Fruit fly (Drosophila melanogaster) whole organism, embryonic: ENCODE data around the gene Gdh.

ENCODE experiments used
- Abd-B ChIP-seq: fragments of 200-800 bp; sonication (Bioruptor generic); optimal IDR thresholded peaks from 2 replicates; lab custom pipeline; 2018; ENCODE audit warnings: missing biosample characterization, mild to moderate bottlenecking, missing genetic modification characterization, moderate library complexity
- Blimp-1 ChIP-seq: fragments of 200-800 bp; sonication (Bioruptor generic); optimal IDR thresholded peaks from 3 replicates; lab custom pipeline; 2018; ENCODE audit warnings: missing biosample characterization, missing genetic modification characterization, mild to moderate bottlenecking, moderate library complexity, missing genetic modification reagents
- CG10979 ChIP-seq: fragments of 200-800 bp; sonication (Bioruptor generic); optimal IDR thresholded peaks from 2 replicates; lab custom pipeline; 2018; ENCODE audit warnings: missing biosample characterization, mild to moderate bottlenecking, missing genetic modification characterization, moderate library complexity
- CG11695 ChIP-seq: fragments of 200-800 bp; sonication (Bioruptor generic); IDR thresholded peaks from 3 replicates; pipeline ENCODE4 v1.3.6; 2022; ENCODE audit warnings: missing biosample characterization, missing genetic modification characterization
- CG11696 ChIP-seq: fragments of 200-800 bp; sonication (Bioruptor generic); IDR thresholded peaks from 2 replicates; pipeline ENCODE4 v1.3.6; 2022; ENCODE audit warnings: missing biosample characterization, missing genetic modification characterization
- CG14441 ChIP-seq: fragments of 200-800 bp; sonication (Bioruptor generic); IDR thresholded peaks from 2 replicates; pipeline ENCODE4 v1.3.6; 2022; ENCODE audit warnings: missing biosample characterization, missing genetic modification characterization
- CG15011 ChIP-seq: fragments of 200-800 bp; sonication (Bioruptor generic); optimal IDR thresholded peaks from 3 replicates; lab custom pipeline; 2018; ENCODE audit warnings: missing biosample characterization, mild to moderate bottlenecking, missing genetic modification characterization
- CG2202 ChIP-seq: fragments of 200-800 bp; sonication (Bioruptor generic); optimal IDR thresholded peaks from 2 replicates; lab custom pipeline; 2018; ENCODE audit warnings: missing biosample characterization, mild to moderate bottlenecking, missing genetic modification characterization
- CG4282 ChIP-seq: fragments of 200-800 bp; sonication (Bioruptor generic); optimal IDR thresholded peaks from 2 replicates; lab custom pipeline; 2016; ENCODE audit warnings: missing biosample characterization, missing genetic modification characterization
- CG4617 ChIP-seq: fragments of 200-800 bp; sonication (Bioruptor generic); optimal IDR thresholded peaks from 3 replicates; lab custom pipeline; 2016; ENCODE audit warnings: missing biosample characterization, missing genetic modification characterization, borderline replicate concordance
- CG6791 ChIP-seq: fragments of 200-800 bp; sonication (Bioruptor generic); IDR thresholded peaks from 3 replicates; pipeline ENCODE4 v1.3.6; 2022; ENCODE audit warnings: missing biosample characterization, missing genetic modification characterization; ENCODE audit not compliant: partially characterized antibody
- CG8290 ChIP-seq, 3 experiments: fragments of 200-800 bp; sonication (Bioruptor generic); optimal IDR thresholded peaks; 2 replicates each; lab custom pipeline; 2016 to 2019; ENCODE audit warnings: missing biosample characterization in 3 of 3, missing genetic modification characterization in 3 of 3, mild to moderate bottlenecking in 2 of 3, moderate library complexity in 1 of 3
- CG8944 ChIP-seq: fragments of 200-800 bp; sonication (Bioruptor generic); optimal IDR thresholded peaks from 3 replicates; lab custom pipeline; 2016; ENCODE audit warnings: missing biosample characterization, missing genetic modification characterization
- Dfd ChIP-seq, 2 experiments: fragments of >200 bp; optimal IDR thresholded peaks; 2 replicates each; lab custom pipeline; 2017; ENCODE audit warnings: missing biosample characterization in 2 of 2, missing genetic modification characterization in 2 of 2
- Dip3 ChIP-seq: fragments of 200-800 bp; sonication (Bioruptor generic); optimal IDR thresholded peaks from 3 replicates; lab custom pipeline; 2016; ENCODE audit warnings: missing biosample characterization, missing genetic modification characterization
- Jarid2 ChIP-seq: fragments of 200-800 bp; sonication (Bioruptor generic); optimal IDR thresholded peaks from 3 replicates; lab custom pipeline; 2017; ENCODE audit warnings: mild to moderate bottlenecking, missing biosample characterization, missing genetic modification reagents, missing genetic modification characterization
- Lpt ChIP-seq: fragments of >200 bp; optimal IDR thresholded peaks from 2 replicates; lab custom pipeline; 2018; ENCODE audit warnings: missing biosample characterization, missing genetic modification characterization
- Max ChIP-seq: fragments of 200-800 bp; sonication (Bioruptor generic); optimal IDR thresholded peaks from 2 replicates; lab custom pipeline; 2016; ENCODE audit warnings: missing biosample characterization, mild to moderate bottlenecking, missing genetic modification characterization
- Nf-YA ChIP-seq: fragments of 200-800 bp; sonication (Bioruptor generic); IDR thresholded peaks from 2 replicates; pipeline ENCODE4 v1.3.6; 2022; ENCODE audit warnings: missing biosample characterization, missing genetic modification characterization
- Ptx1 ChIP-seq: fragments of 200-800 bp; sonication (Bioruptor generic); IDR thresholded peaks from 2 replicates; pipeline ENCODE4 v1.3.6; 2022; ENCODE audit warnings: missing biosample characterization, missing genetic modification characterization
- Sry-δ ChIP-seq: fragments of 200-800 bp; sonication (Bioruptor generic); optimal IDR thresholded peaks from 2 replicates; lab custom pipeline; 2016; ENCODE audit warnings: missing biosample characterization, missing genetic modification characterization
- Tbp ChIP-seq: fragments of >200 bp; optimal IDR thresholded peaks from 2 replicates; lab custom pipeline; 2018; ENCODE audit warnings: missing biosample characterization, missing genetic modification characterization
- Usf ChIP-seq: fragments of 200-800 bp; sonication (Bioruptor generic); optimal IDR thresholded peaks from 2 replicates; lab custom pipeline; 2017; ENCODE audit warnings: missing genotype, missing biosample characterization, missing genetic modification characterization
- amos ChIP-seq: fragments of 200-800 bp; sonication (Bioruptor generic); IDR thresholded peaks from 2 replicates; pipeline ENCODE4 v1.3.6; 2022; ENCODE audit warnings: missing biosample characterization, missing genetic modification characterization; ENCODE audit not compliant: partially characterized antibody
- bbx ChIP-seq: fragments of 200-800 bp; sonication (Bioruptor generic); IDR thresholded peaks from 2 replicates; pipeline ENCODE4 v1.3.6; 2022; ENCODE audit warnings: missing biosample characterization, missing genetic modification characterization; ENCODE audit not compliant: partially characterized antibody
- bsh ChIP-seq, 2 experiments: fragments of 200-800 bp; sonication (Bioruptor generic); optimal IDR thresholded peaks; 2 replicates each; lab custom pipeline; 2017 to 2018; ENCODE audit warnings: mild to moderate bottlenecking in 2 of 2, missing biosample characterization in 2 of 2, missing genetic modification characterization in 2 of 2, moderate library complexity in 1 of 2
- btn ChIP-seq: fragments of 200-800 bp; sonication (Bioruptor generic); optimal IDR thresholded peaks from 2 replicates; lab custom pipeline; 2016; ENCODE audit warnings: missing biosample characterization, missing genetic modification characterization
- cato ChIP-seq: fragments of 200-800 bp; sonication (Bioruptor generic); optimal IDR thresholded peaks from 2 replicates; lab custom pipeline; 2016; ENCODE audit warnings: missing biosample characterization, missing genetic modification characterization, borderline replicate concordance
- croc ChIP-seq: fragments of 200-800 bp; sonication (Bioruptor generic); conservative IDR thresholded peaks from 3 replicates; pipeline ENCODE4 v1.3.6; 2022; ENCODE audit warnings: missing biosample characterization, missing genetic modification characterization
- grn ChIP-seq: fragments of 200-800 bp; sonication (Bioruptor generic); optimal IDR thresholded peaks from 3 replicates; lab custom pipeline; 2017; ENCODE audit warnings: missing biosample characterization, missing genetic modification characterization
- gsb-n ChIP-seq: fragments of 200-800 bp; sonication (Bioruptor generic); optimal IDR thresholded peaks from 3 replicates; lab custom pipeline; 2018; ENCODE audit warnings: missing biosample characterization, mild to moderate bottlenecking, missing genetic modification characterization
- jigr1 ChIP-seq: fragments of 200-800 bp; sonication (Bioruptor generic); IDR thresholded peaks from 3 replicates; pipeline ENCODE4 v1.3.6; 2022; ENCODE audit warnings: missing biosample characterization, missing genetic modification characterization
- kay ChIP-seq: fragments of 200-800 bp; sonication (Bioruptor generic); optimal IDR thresholded peaks from 2 replicates; lab custom pipeline; 2016; ENCODE audit warnings: missing biosample characterization, missing genetic modification characterization
- klu ChIP-seq: fragments of 200-800 bp; sonication (Bioruptor generic); IDR thresholded peaks from 2 replicates; pipeline ENCODE4 v1.3.6; 2022; ENCODE audit warnings: missing biosample characterization, missing genetic modification characterization
- nerfin-2 ChIP-seq: fragments of 200-800 bp; sonication (Bioruptor generic); IDR thresholded peaks from 2 replicates; pipeline ENCODE4 v1.3.6; 2022; ENCODE audit warnings: missing biosample characterization, missing genetic modification characterization; ENCODE audit not compliant: partially characterized antibody
- pho ChIP-seq: fragments of 200-800 bp; sonication (Bioruptor generic); optimal IDR thresholded peaks from 2 replicates; lab custom pipeline; 2016; ENCODE audit warnings: missing biosample characterization, missing genetic modification characterization
- psq ChIP-seq: fragments of 200-800 bp; sonication (Bioruptor generic); optimal IDR thresholded peaks from 2 replicates; lab custom pipeline; 2017; ENCODE audit warnings: missing biosample characterization, missing genetic modification characterization
- pum ChIP-seq: fragments of 200-800 bp; sonication (Bioruptor generic); optimal IDR thresholded peaks from 2 replicates; lab custom pipeline; 2016; ENCODE audit warnings: missing biosample characterization, missing genetic modification characterization
- sim ChIP-seq: fragments of 200-800 bp; sonication (Bioruptor generic); IDR thresholded peaks from 2 replicates; pipeline ENCODE4 v1.3.6; 2022; ENCODE audit warnings: missing biosample characterization, missing genetic modification characterization
- sna ChIP-seq: fragments of 200-800 bp; sonication (Bioruptor generic); IDR thresholded peaks from 2 replicates; pipeline ENCODE4 v1.3.6; 2022; ENCODE audit warnings: missing biosample characterization, missing genetic modification characterization; ENCODE audit not compliant: partially characterized antibody
- sqz ChIP-seq: fragments of 200-800 bp; sonication (Bioruptor generic); optimal IDR thresholded peaks from 3 replicates; lab custom pipeline; 2018; ENCODE audit warnings: missing biosample characterization, mild to moderate bottlenecking, missing genetic modification characterization
- tna ChIP-seq: fragments of 200-800 bp; sonication (Bioruptor generic); IDR thresholded peaks from 2 replicates; pipeline ENCODE4 v1.3.6; 2022; ENCODE audit warnings: missing biosample characterization, missing genetic modification characterization; ENCODE audit not compliant: partially characterized antibody
- ttk ChIP-seq: fragments of 200-800 bp; sonication (Bioruptor generic); IDR thresholded peaks from 2 replicates; pipeline ENCODE4 v2.1.2; 2022; ENCODE audit warnings: missing biosample characterization, missing genetic modification characterization
- tup ChIP-seq: fragments of 200-800 bp; sonication (Bioruptor generic); optimal IDR thresholded peaks from 2 replicates; lab custom pipeline; 2016; ENCODE audit warnings: missing biosample characterization, mild to moderate bottlenecking, missing genetic modification characterization, moderate library complexity

The Gdh gene

DNA sequence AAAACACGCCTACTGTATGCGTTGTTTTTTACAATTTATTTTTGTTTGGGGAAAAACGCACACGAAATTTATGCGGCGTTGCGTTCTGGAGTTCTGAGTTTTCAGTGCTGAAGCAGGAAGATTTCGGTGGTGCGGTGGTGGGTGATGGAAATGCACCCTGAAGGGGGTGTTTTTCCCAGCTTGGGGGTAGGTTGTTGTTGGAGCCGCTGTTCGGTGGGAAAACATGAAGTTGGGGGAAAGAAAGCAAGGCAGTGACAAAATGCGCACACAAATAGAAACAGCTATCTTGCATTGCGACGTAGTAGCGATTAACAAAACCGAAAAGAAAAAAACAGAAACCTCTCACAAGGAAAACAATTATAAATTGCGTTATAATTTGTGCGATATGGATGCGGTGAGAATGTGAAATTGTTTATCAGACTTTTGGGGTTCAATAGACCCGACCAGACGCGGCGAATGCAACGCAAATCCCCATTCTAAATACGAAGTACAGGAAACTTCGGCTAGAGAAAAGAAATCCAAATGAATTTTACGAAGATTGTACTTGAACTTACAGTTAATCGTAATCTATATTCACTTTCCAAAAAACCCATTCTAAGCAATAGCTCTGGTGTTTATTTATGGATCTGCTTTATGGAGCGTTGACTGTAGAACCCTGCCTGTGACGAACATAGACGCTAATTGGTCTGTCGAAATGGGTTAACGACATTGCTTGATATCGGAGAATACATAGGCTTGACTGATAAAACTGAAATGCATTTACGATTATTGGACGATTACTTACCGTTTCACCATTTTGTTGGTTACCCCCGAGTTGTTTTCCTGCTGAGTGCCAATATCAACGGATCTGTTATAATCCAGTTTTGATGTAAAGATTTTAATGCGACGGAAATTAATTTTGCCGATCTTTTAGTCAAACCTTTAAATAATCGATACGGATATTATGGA, 54.4 kb downstream of the Gdh start (continued):
- TF ChIP-seq Jarid2 (GFP tag; lab: Kevin White, UChicago) (no peak), Sry-δ (no peak), Dfd (GFP tag; optimal IDR thresholded peaks at IDR 0.05; lab: Kevin White, UChicago) (no peak), Nf-YA (no peak), btn (GFP tag; lab: Kevin White, UChicago) (no peak), nerfin-2 (no peak), CG11696 (GFP tag; lab: Robert Waterston, UW) (no peak), gsb-n (tag; lab: Kevin White, UChicago) (no peak), tna (GFP tag; lab: Robert Waterston, UW) (no peak), pum (no peak), Lpt (no peak), croc (GFP tag; lab: Robert Waterston, UW) (no peak), kay (GFP tag; lab: Kevin White, UChicago) (no peak), Ptx1 (GFP tag; lab: Robert Waterston, UW) (peak; percentile 24; the same call in 1 of the 2 replicates), CG8944 (no peak), CG6791 (no peak), sna (GFP tag; lab: Robert Waterston, UW) (no peak), bbx (GFP tag; lab: Robert Waterston, UW) (no peak), psq (GFP tag; lab: Kevin White, UChicago) (no peak), cato (no peak), jigr1 (GFP tag; lab: Robert Waterston, UW) (no peak), CG4282 (GFP tag; lab: Kevin White, UChicago) (no peak), sqz (GFP tag; lab: Kevin White, UChicago) (no peak), CG14441 (GFP tag; lab: Robert Waterston, UW) (0 out of 2 replicates have a peak, but pooled peaks have one; percentile 20), Blimp-1 (peak; percentile 35), Abd-B (GFP tag; lab: Kevin White, UChicago) (no peak), grn (GFP tag; lab: Kevin White, UChicago) (no peak), CG2202 (peak; percentile 24), klu (no peak), Usf (no peak), pho (GFP tag; lab: Kevin White, UChicago) (no peak), CG10979 (peak; percentile 30), bsh (GFP tag; optimal IDR thresholded peaks at IDR 0.05; lab: Kevin White, UChicago) (peak in 1 of 2 experiments; percentile 59), Dip3 (GFP tag; lab: Kevin White, UChicago) (no peak), Max (GFP tag; lab: Kevin White, UChicago) (no peak), tup (GFP tag; lab: Kevin White, UChicago) (no peak), ttk (GFP tag; lab: Robert Waterston, UW) (no peak), CG4617 (GFP tag; lab: Kevin White, UChicago) (no peak), CG11695 (GFP tag; lab: Robert Waterston, UW) (no peak), amos (no peak), CG8290 (GFP tag; optimal IDR thresholded peaks at IDR 0.05; lab: Kevin White, UChicago) (no peak), CG8290 (tag; optimal IDR thresholded peaks at IDR 0.05; lab: Kevin White, UChicago) (peak in 1 of 2 experiments; percentile 21), CG15011 (no peak), Tbp (GFP tag; lab: Kevin White, UChicago) (no peak), sim (GFP tag; lab: Robert Waterston, UW) (no peak)
- TF ChIP-seq, all 482 proteins: peak for 101
